Fruit fly (Drosophila melanogaster) whole organism, prepupa: ENCODE measurements around the gene CtsF.

ENCODE experiments used
- Blimp-1 ChIP-seq: fragments of 200-800 bp; sonication (Bioruptor generic); optimal IDR thresholded peaks from 3 replicates; lab custom pipeline; 2017; ENCODE audit warnings: missing biosample characterization, missing genetic modification characterization, mild to moderate bottlenecking, moderate library complexity, missing genetic modification reagents
- CG10631 ChIP-seq: fragments of 200-800 bp; sonication (Bioruptor generic); optimal IDR thresholded peaks from 2 replicates; lab custom pipeline; 2016; ENCODE audit warnings: missing biosample characterization, missing genetic modification characterization
- CG10669 ChIP-seq: fragments of 200-800 bp; sonication (Bioruptor generic); optimal IDR thresholded peaks from 3 replicates; lab custom pipeline; 2018; ENCODE audit warnings: missing biosample characterization, mild to moderate bottlenecking, missing genetic modification characterization, moderate library complexity
- CG11294 ChIP-seq: fragments of 200-800 bp; sonication (Bioruptor generic); IDR thresholded peaks from 2 replicates; pipeline ENCODE4 v1.3.6; 2022; ENCODE audit warnings: missing biosample characterization, missing genetic modification characterization
- CG11762 ChIP-seq: fragments of 200-800 bp; sonication (Bioruptor generic); optimal IDR thresholded peaks from 3 replicates; lab custom pipeline; 2016; ENCODE audit warnings: missing biosample characterization, missing genetic modification characterization; ENCODE audit not compliant: insufficient read depth
- CG11902 ChIP-seq: fragments of 200-800 bp; sonication (Bioruptor generic); optimal IDR thresholded peaks from 3 replicates; lab custom pipeline; 2016; ENCODE audit warnings: missing biosample characterization, missing genetic modification characterization
- CG15336 ChIP-seq: fragments of 200-800 bp; sonication (Bioruptor generic); IDR thresholded peaks from 2 replicates; pipeline ENCODE4 v1.3.6; 2022; ENCODE audit warnings: missing biosample characterization, missing genetic modification characterization
- CG1621 ChIP-seq: fragments of 200-800 bp; sonication (Bioruptor generic); optimal IDR thresholded peaks from 3 replicates; lab custom pipeline; 2018; ENCODE audit warnings: missing biosample characterization, mild to moderate bottlenecking, missing genetic modification characterization
- CG16779 ChIP-seq: fragments of 200-800 bp; sonication (Bioruptor generic); optimal IDR thresholded peaks from 3 replicates; lab custom pipeline; 2017; ENCODE audit warnings: missing biosample characterization, mild to moderate bottlenecking, missing genetic modification characterization
- CG3032 ChIP-seq: fragments of 200-800 bp; optimal IDR thresholded peaks from 2 replicates; lab custom pipeline; 2019; ENCODE audit warnings: missing biosample characterization, mild to moderate bottlenecking, missing genetic modification characterization, moderate library complexity
- CG31627 ChIP-seq: fragments of 200-800 bp; sonication (Bioruptor generic); optimal IDR thresholded peaks from 3 replicates; lab custom pipeline; 2016; ENCODE audit warnings: missing biosample characterization, missing genetic modification characterization
- CG32006 ChIP-seq: fragments of 200-800 bp; sonication (Bioruptor generic); optimal IDR thresholded peaks from 3 replicates; lab custom pipeline; 2017; ENCODE audit warnings: missing biosample characterization, mild to moderate bottlenecking, missing genetic modification characterization
- CG34406 ChIP-seq: fragments of 200-800 bp; sonication (Bioruptor generic); optimal IDR thresholded peaks from 3 replicates; lab custom pipeline; 2016; ENCODE audit warnings: missing biosample characterization, missing genetic modification characterization
- CG3919 ChIP-seq: fragments of 200-800 bp; sonication (Bioruptor generic); optimal IDR thresholded peaks from 3 replicates; lab custom pipeline; 2016; ENCODE audit warnings: missing biosample characterization, missing genetic modification characterization
- CG4318 ChIP-seq: fragments of 200-800 bp; sonication (Bioruptor generic); optimal IDR thresholded peaks from 3 replicates; lab custom pipeline; 2017; ENCODE audit warnings: missing biosample characterization, mild to moderate bottlenecking, missing genetic modification characterization
- CG6163 ChIP-seq: fragments of 200-800 bp; sonication (Bioruptor generic); IDR thresholded peaks from 3 replicates; pipeline ENCODE4 v1.3.6; 2022; ENCODE audit warnings: missing biosample characterization, missing genetic modification characterization
- CG6276 ChIP-seq: fragments of 200-800 bp; sonication (Bioruptor generic); optimal IDR thresholded peaks from 2 replicates; lab custom pipeline; 2017; ENCODE audit warnings: missing biosample characterization, mild to moderate bottlenecking, missing genetic modification characterization
- CG6792 ChIP-seq: fragments of 200-800 bp; sonication (Bioruptor generic); optimal IDR thresholded peaks from 3 replicates; lab custom pipeline; 2016; ENCODE audit warnings: missing biosample characterization, missing genetic modification characterization
- CG6808 ChIP-seq: fragments of 200-800 bp; sonication (Bioruptor generic); optimal IDR thresholded peaks from 3 replicates; lab custom pipeline; 2017; ENCODE audit warnings: missing biosample characterization, missing genetic modification characterization, mild to moderate bottlenecking, moderate library complexity, missing genetic modification reagents
- CG6854 ChIP-seq: fragments of 200-800 bp; sonication (Bioruptor generic); optimal IDR thresholded peaks from 2 replicates; lab custom pipeline; 2017; ENCODE audit warnings: missing biosample characterization, mild to moderate bottlenecking, missing genetic modification characterization
- CG7368 ChIP-seq: fragments of 200-800 bp; sonication (Bioruptor generic); optimal IDR thresholded peaks from 3 replicates; lab custom pipeline; 2016; ENCODE audit warnings: missing biosample characterization, missing genetic modification characterization
- CG8119 ChIP-seq: fragments of 200-800 bp; sonication (Bioruptor generic); IDR thresholded peaks from 3 replicates; pipeline ENCODE4 v1.3.6; 2022; ENCODE audit warnings: missing biosample characterization, missing genetic modification characterization
- CG8319 ChIP-seq: fragments of 200-800 bp; sonication (Bioruptor generic); optimal IDR thresholded peaks from 3 replicates; lab custom pipeline; 2016; ENCODE audit warnings: missing biosample characterization, missing genetic modification characterization
- CG9139 ChIP-seq: fragments of 200-800 bp; sonication (Bioruptor generic); optimal IDR thresholded peaks from 3 replicates; lab custom pipeline; 2017; ENCODE audit warnings: missing biosample characterization, mild to moderate bottlenecking, missing genetic modification characterization
- Eip75B ChIP-seq: fragments of 200-800 bp; sonication (Bioruptor generic); optimal IDR thresholded peaks from 3 replicates; lab custom pipeline; 2016; ENCODE audit warnings: missing biosample characterization, missing genetic modification characterization
- Eip78C ChIP-seq: fragments of 200-800 bp; sonication (Bioruptor generic); peaks from one replicate; lab custom pipeline; 2016; ENCODE audit warnings: missing biosample characterization, missing genetic modification characterization
- Eip93F ChIP-seq: fragments of 200-800 bp; sonication (Bioruptor generic); optimal IDR thresholded peaks from 2 replicates; lab custom pipeline; 2016; ENCODE audit warnings: missing biosample characterization, mild to moderate bottlenecking, missing genetic modification characterization
- Ets21C ChIP-seq: fragments of 200-800 bp; sonication (Bioruptor generic); optimal IDR thresholded peaks from 3 replicates; lab custom pipeline; 2016; ENCODE audit warnings: missing biosample characterization, missing genetic modification characterization
- Gug ChIP-seq: fragments of 200-800 bp; sonication (Bioruptor generic); IDR thresholded peaks from 2 replicates; pipeline ENCODE4 v1.3.6; 2022; ENCODE audit warnings: missing biosample characterization, missing genetic modification characterization
- Hr38 ChIP-seq: sonication (Bioruptor generic); optimal IDR thresholded peaks from 2 replicates; lab custom pipeline; 2016; ENCODE audit warnings: missing biosample characterization, missing genetic modification characterization
- Hr39 ChIP-seq: fragments of 200-800 bp; sonication (Bioruptor generic); optimal IDR thresholded peaks from 2 replicates; lab custom pipeline; 2016; ENCODE audit warnings: missing biosample characterization, missing genetic modification characterization
- Hr4 ChIP-seq: fragments of 200-800 bp; sonication (Bioruptor generic); optimal IDR thresholded peaks from 3 replicates; lab custom pipeline; 2016; ENCODE audit warnings: missing biosample characterization, missing genetic modification characterization
- Lpt ChIP-seq: fragments of 200-800 bp; sonication (Bioruptor generic); optimal IDR thresholded peaks from 3 replicates; lab custom pipeline; 2016; ENCODE audit warnings: missing biosample characterization, missing genetic modification characterization
- Met ChIP-seq: fragments of 200-800 bp; sonication (Bioruptor generic); optimal IDR thresholded peaks from 3 replicates; lab custom pipeline; 2016; ENCODE audit warnings: missing biosample characterization, missing genetic modification characterization
- Sox102F ChIP-seq: fragments of 200-800 bp; sonication (Bioruptor generic); optimal IDR thresholded peaks from 2 replicates; lab custom pipeline; 2016; ENCODE audit warnings: missing biosample characterization, mild to moderate bottlenecking, missing genetic modification characterization
- Sox14 ChIP-seq: fragments of 200-800 bp; sonication (Bioruptor generic); optimal IDR thresholded peaks from 3 replicates; lab custom pipeline; 2016; ENCODE audit warnings: missing biosample characterization, missing genetic modification characterization
- Sox15 ChIP-seq: fragments of 200-800 bp; sonication (Bioruptor generic); optimal IDR thresholded peaks from 3 replicates; lab custom pipeline; 2016; ENCODE audit warnings: missing biosample characterization, missing genetic modification characterization
- achi ChIP-seq: fragments of 200-800 bp; sonication (Bioruptor generic); optimal IDR thresholded peaks from 3 replicates; lab custom pipeline; 2016; ENCODE audit warnings: missing biosample characterization, missing genetic modification characterization
- acj6 ChIP-seq: fragments of 200-800 bp; sonication (Bioruptor generic); optimal IDR thresholded peaks from 3 replicates; lab custom pipeline; 2016; ENCODE audit warnings: missing biosample characterization, missing genetic modification characterization
- cyc ChIP-seq: fragments of 200-800 bp; sonication (Bioruptor generic); optimal IDR thresholded peaks from 3 replicates; lab custom pipeline; 2016; ENCODE audit warnings: missing biosample characterization, missing genetic modification characterization
- eg ChIP-seq: fragments of 200-800 bp; sonication (Bioruptor generic); IDR thresholded peaks from 3 replicates; pipeline ENCODE4 v1.3.6; 2022; ENCODE audit warnings: missing biosample characterization, missing genetic modification characterization
- esn ChIP-seq: fragments of 200-800 bp; sonication (Bioruptor generic); optimal IDR thresholded peaks from 2 replicates; lab custom pipeline; 2016; ENCODE audit warnings: missing biosample characterization, mild to moderate bottlenecking, missing genetic modification characterization, moderate library complexity
- fd59A ChIP-seq: fragments of 200-800 bp; sonication (Bioruptor generic); optimal IDR thresholded peaks from 2 replicates; lab custom pipeline; 2017; ENCODE audit warnings: missing biosample characterization, mild to moderate bottlenecking, missing genetic modification characterization, missing genetic modification reagents
- fd85E ChIP-seq: fragments of 200-800 bp; sonication (Bioruptor generic); optimal IDR thresholded peaks from 3 replicates; lab custom pipeline; 2016; ENCODE audit warnings: missing biosample characterization, missing genetic modification characterization
- lz ChIP-seq: fragments of 200-800 bp; sonication (Bioruptor generic); optimal IDR thresholded peaks from 3 replicates; lab custom pipeline; 2016; ENCODE audit warnings: missing biosample characterization, missing genetic modification characterization
- net ChIP-seq: fragments of 200-800 bp; sonication (Bioruptor generic); optimal IDR thresholded peaks from 3 replicates; lab custom pipeline; 2016; ENCODE audit warnings: missing biosample characterization, missing genetic modification characterization
- pdm3 ChIP-seq: fragments of 200-800 bp; sonication (Bioruptor generic); optimal IDR thresholded peaks from 3 replicates; lab custom pipeline; 2016; ENCODE audit warnings: missing biosample characterization, missing genetic modification characterization
- spab ChIP-seq: fragments of 200-800 bp; sonication (Bioruptor generic); optimal IDR thresholded peaks from 2 replicates; lab custom pipeline; 2017; ENCODE audit warnings: missing biosample characterization, mild to moderate bottlenecking, missing genetic modification characterization, missing genetic modification reagents
- svp ChIP-seq: fragments of 200-800 bp; sonication (Bioruptor generic); peaks from one replicate; lab custom pipeline; 2016; ENCODE audit warnings: missing biosample characterization, missing genetic modification characterization
- vri ChIP-seq: fragments of 200-800 bp; sonication (Bioruptor generic); optimal IDR thresholded peaks from 3 replicates; lab custom pipeline; 2016; ENCODE audit warnings: missing biosample characterization, mild to moderate bottlenecking, missing genetic modification characterization

The CtsF gene

DNA sequence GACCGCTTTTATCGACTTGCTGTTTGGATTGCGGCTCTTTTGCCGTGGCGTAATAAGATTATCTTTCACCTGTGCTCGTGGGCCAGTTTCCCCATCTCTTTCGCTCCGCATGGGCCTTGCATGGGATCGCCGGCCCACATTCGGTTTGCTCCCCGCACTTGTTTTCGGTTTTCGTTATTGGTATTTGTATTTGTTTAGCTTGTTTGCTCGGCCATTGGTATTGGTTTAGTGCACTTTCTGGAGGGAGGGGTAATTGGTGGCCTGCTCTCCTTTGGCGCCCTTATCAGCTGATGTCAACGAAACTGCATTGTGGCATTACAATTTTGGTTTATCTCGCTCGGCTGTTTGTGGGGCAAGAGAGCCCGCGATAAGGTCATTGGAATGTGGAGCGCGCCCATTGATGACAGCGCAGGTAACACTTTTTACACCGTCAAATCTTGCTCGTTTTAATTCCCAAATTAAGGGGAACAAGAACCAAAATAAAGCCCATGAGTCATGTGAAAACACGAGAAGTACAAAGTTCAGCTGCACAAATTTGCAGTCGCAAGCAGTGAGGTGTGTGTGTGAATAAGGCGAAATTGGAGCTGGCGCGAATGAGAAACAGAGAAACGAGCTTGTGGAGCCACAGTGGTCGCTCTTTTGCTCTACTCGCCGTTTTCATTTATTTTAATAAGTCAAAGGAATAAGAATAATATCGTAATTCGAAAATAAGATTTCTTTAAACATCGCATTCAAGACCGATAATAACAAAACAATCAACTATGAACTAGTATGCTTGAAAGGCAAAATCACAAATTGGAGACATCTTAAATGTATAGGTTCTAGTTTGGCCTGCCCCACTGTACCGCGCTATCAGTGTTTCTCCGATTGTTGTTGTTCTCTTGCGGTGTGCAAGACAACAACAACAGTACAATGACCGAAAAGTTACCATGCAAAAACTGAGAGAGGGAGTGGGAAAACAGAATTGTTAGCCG, 35.9 kb downstream of the CtsF start:
- TF ChIP-seq CG10669 (peak; percentile 87), fd59A (GFP tag; lab: Kevin White, UChicago) (peak; percentile 86), pdm3 (GFP tag; lab: Kevin White, UChicago) (peak; percentile 93), svp (GFP tag; lab: Kevin White, UChicago) (peak; percentile 92), eg (peak; percentile 86), CG16779 (tag; lab: Kevin White, UChicago) (peak; percentile 83), net (GFP tag; lab: Kevin White, UChicago) (peak; percentile 92), CG3919 (GFP tag; lab: Kevin White, UChicago) (peak; percentile 91), Sox102F (peak; percentile 94), CG34406 (GFP tag; lab: Kevin White, UChicago) (peak; percentile 87), CG32006 (GFP tag; lab: Kevin White, UChicago) (peak; percentile 89), Ets21C (GFP tag; lab: Kevin White, UChicago) (peak; percentile 87), CG31627 (GFP tag; lab: Kevin White, UChicago) (peak; percentile 92), CG7368 (GFP tag; lab: Kevin White, UChicago) (peak; percentile 78), lz (GFP tag; lab: Kevin White, UChicago) (peak; percentile 90), Eip75B (peak; percentile 92), vri (GFP tag; lab: Kevin White, UChicago) (peak; percentile 88), CG1621 (tag; lab: Kevin White, UChicago) (peak; percentile 86), CG8119 (GFP tag; lab: Robert Waterston, UW) (peak; percentile 78), CG10631 (peak; percentile 89), CG6276 (peak; percentile 82), Blimp-1 (GFP tag; lab: Kevin White, UChicago) (peak; percentile 74), CG6163 (GFP tag; lab: Robert Waterston, UW) (peak; percentile 92), acj6 (peak; percentile 92), spab (GFP tag; lab: Kevin White, UChicago) (peak; percentile 84), CG6808 (peak; percentile 92), CG9139 (GFP tag; lab: Kevin White, UChicago) (peak; percentile 43), CG15336 (peak; percentile 91), CG11902 (GFP tag; lab: Kevin White, UChicago) (peak; percentile 82), esn (peak; percentile 94), Met (GFP tag; lab: Kevin White, UChicago) (peak; percentile 93), fd85E (GFP tag; lab: Kevin White, UChicago) (peak; percentile 69), CG4318 (peak; percentile 74), Lpt (GFP tag; lab: Kevin White, UChicago) (peak; percentile 84), Sox15 (GFP tag; lab: Kevin White, UChicago) (peak; percentile 82), cyc (peak; percentile 91), achi (GFP tag; lab: Kevin White, UChicago) (peak; percentile 89), CG11762 (GFP tag; lab: Kevin White, UChicago) (peak; percentile 78), CG8319 (peak; percentile 77), Sox14 (GFP tag; lab: Kevin White, UChicago) (peak; percentile 93), Hr38 (GFP tag; lab: Kevin White, UChicago) (peak; percentile 82), Gug (GFP tag; lab: Robert Waterston, UW) (peak; percentile 69), Hr39 (GFP tag; lab: Kevin White, UChicago) (peak; percentile 92), Eip93F (GFP tag; lab: Kevin White, UChicago) (peak; percentile 11), Eip78C (GFP tag; lab: Kevin White, UChicago) (peak; percentile 97), CG3032 (tag; lab: Kevin White, UChicago) (peak; percentile 90), Hr4 (GFP tag; lab: Kevin White, UChicago) (peak; percentile 83), CG11294 (GFP tag; lab: Robert Waterston, UW) (peak; percentile 44; the same call in 1 of the 2 replicates), CG6854 (peak; percentile 72), CG6792 (peak; percentile 91)
